Worm (Caenorhabditis elegans) whole organism, L4 larva: ENCODE measurements around the gene gmeb-3.

ENCODE experiments used
- F10B5.3 ChIP-seq: sonication (generic microtip); optimal IDR thresholded peaks from 2 replicates; lab custom pipeline; 2016; ENCODE audit warnings: mild to moderate bottlenecking, missing genetic modification characterization, missing compliant biosample characterization
- F37D6.2 ChIP-seq: sonication (generic microtip); optimal IDR thresholded peaks from 2 replicates; lab custom pipeline; 2016; ENCODE audit warnings: mild to moderate bottlenecking, missing genetic modification characterization, missing compliant biosample characterization
- Y48G9A.11 ChIP-seq: fragments of 200-800 bp; sonication (Bioruptor generic); IDR thresholded peaks from 2 replicates; pipeline ENCODE4 v1.3.6; 2022; ENCODE audit warnings: missing genetic modification reagents, missing genetic modification characterization, missing compliant biosample characterization
- Y75B8A.6 ChIP-seq: fragments of 200-800 bp; sonication (Bioruptor generic); IDR thresholded peaks from 2 replicates; pipeline ENCODE4 v1.3.6; 2022; ENCODE audit warnings: missing genetic modification reagents, missing genetic modification characterization, missing compliant biosample characterization
- attf-4 ChIP-seq: sonication (generic microtip); optimal IDR thresholded peaks from 3 replicates; lab custom pipeline; 2017; ENCODE audit warnings: missing biosample characterization, missing genetic modification characterization
- ceh-20 ChIP-seq: fragments of 200-800 bp; sonication (Bioruptor generic); IDR thresholded peaks from 2 replicates; pipeline ENCODE4 v1.3.6; 2022; ENCODE audit warnings: missing genetic modification reagents, missing genetic modification characterization, missing compliant biosample characterization
- ceh-28 ChIP-seq: fragments of 150-350 bp; optimal IDR thresholded peaks from 2 replicates; lab custom pipeline; 2014; ENCODE audit warnings: missing biosample characterization, missing genetic modification reagents, missing genetic modification characterization
- ceh-32 ChIP-seq: sonication (generic microtip); optimal IDR thresholded peaks from 2 replicates; lab custom pipeline; 2016; ENCODE audit warnings: mild to moderate bottlenecking, missing genetic modification characterization, missing compliant biosample characterization; ENCODE audit not compliant: poor library complexity
- ceh-62 ChIP-seq: sonication (generic microtip); optimal IDR thresholded peaks from 2 replicates; lab custom pipeline; 2017; ENCODE audit warnings: missing biosample characterization, missing genetic modification characterization
- ceh-82 ChIP-seq: sonication (generic microtip); optimal IDR thresholded peaks from 2 replicates; lab custom pipeline; 2017; ENCODE audit warnings: missing biosample characterization, missing genetic modification characterization
- ctbp-1 ChIP-seq: fragments of 200-800 bp; sonication (Bioruptor generic); IDR thresholded peaks from 2 replicates; pipeline ENCODE4 v1.3.6; 2022; ENCODE audit warnings: missing genetic modification reagents, missing genetic modification characterization, missing compliant biosample characterization
- daf-16 ChIP-seq, 3 experiments: sonication (generic microtip); optimal IDR thresholded peaks; 2 replicates each; lab custom pipeline; 2016 to 2017; ENCODE audit warnings: missing genetic modification characterization in 3 of 3, missing genetic modification reagents in 3 of 3, mild to moderate bottlenecking in 2 of 3, missing compliant biosample characterization in 2 of 3, missing biosample characterization in 1 of 3, moderate library complexity in 1 of 3
- dmd-6 ChIP-seq: fragments of 200-800 bp; sonication (Bioruptor generic); IDR thresholded peaks from 2 replicates; pipeline ENCODE4 v1.3.6; 2022; ENCODE audit warnings: missing genetic modification reagents, missing genetic modification characterization, missing compliant biosample characterization
- dve-1 ChIP-seq: sonication (generic microtip); optimal IDR thresholded peaks from 2 replicates; lab custom pipeline; 2017; ENCODE audit warnings: antibody characterized with exemption, mild to moderate bottlenecking, missing genetic modification characterization, missing compliant biosample characterization; ENCODE audit not compliant: insufficient read depth
- fkh-10 ChIP-seq: fragments of 150-350 bp; optimal IDR thresholded peaks from 2 replicates; lab custom pipeline; 2014; ENCODE audit warnings: missing biosample characterization, missing genetic modification reagents, missing genetic modification characterization
- hif-1 ChIP-seq, 2 experiments: sonication (generic microtip); optimal IDR thresholded peaks; 2 replicates each; lab custom pipeline; 2016 to 2017; ENCODE audit warnings: missing compliant biosample characterization in 2 of 2, missing genetic modification characterization in 2 of 2, missing genetic modification reagents in 2 of 2, missing genotype in 2 of 2, mild to moderate bottlenecking in 1 of 2
- hlh-30 ChIP-seq: sonication (generic microtip); optimal IDR thresholded peaks from 2 replicates; lab custom pipeline; 2017; ENCODE audit warnings: antibody characterized with exemption, mild to moderate bottlenecking, missing genetic modification characterization, missing compliant biosample characterization; ENCODE audit not compliant: insufficient read depth
- hmg-1.1 ChIP-seq: fragments of 200-800 bp; sonication (Bioruptor generic); IDR thresholded peaks from 2 replicates; pipeline ENCODE4 v1.3.6; 2022; ENCODE audit warnings: missing genetic modification reagents, missing genetic modification characterization, missing compliant biosample characterization
- lim-7 ChIP-seq: fragments of 200-800 bp; sonication (Bioruptor generic); IDR thresholded peaks from 2 replicates; pipeline ENCODE4 v1.3.6; 2022; ENCODE audit warnings: missing genetic modification characterization, missing compliant biosample characterization
- lin-38 ChIP-seq: fragments of 200-800 bp; sonication (Bioruptor generic); IDR thresholded peaks from 2 replicates; pipeline ENCODE4 v1.3.6; 2022; ENCODE audit warnings: missing genetic modification reagents, missing genetic modification characterization, missing compliant biosample characterization
- madf-5 ChIP-seq, 2 experiments: fragments of 200-800 bp; sonication (Bioruptor generic); IDR thresholded peaks; 2 replicates each; pipeline ENCODE4 v1.3.6; 2022; ENCODE audit warnings: missing compliant biosample characterization in 2 of 2, missing genetic modification characterization in 2 of 2
- madf-9 ChIP-seq: fragments of 200-800 bp; sonication (Bioruptor generic); conservative IDR thresholded peaks from 2 replicates; pipeline ENCODE4 v1.3.6; 2022; ENCODE audit warnings: missing genetic modification reagents, missing genetic modification characterization, missing compliant biosample characterization
- mdl-1 ChIP-seq, 2 experiments: fragments of 150-350 bp in 1 of 2; sonication (generic microtip) in 1 of 2; optimal IDR thresholded peaks; 2 replicates each; lab custom pipeline; 2014 to 2017; ENCODE audit warnings: missing biosample characterization in 2 of 2, missing genetic modification characterization in 2 of 2
- mdt-29 ChIP-seq: fragments of 200-800 bp; sonication (Bioruptor generic); IDR thresholded peaks from 2 replicates; pipeline ENCODE4 v1.3.6; 2022; ENCODE audit warnings: missing genetic modification reagents, missing genetic modification characterization, missing compliant biosample characterization
- mes-2 ChIP-seq: sonication (generic microtip); optimal IDR thresholded peaks from 2 replicates; lab custom pipeline; 2016; ENCODE audit warnings: missing genotype, mild to moderate bottlenecking, missing genetic modification characterization, missing compliant biosample characterization; ENCODE audit not compliant: poor library complexity, severe bottlenecking
- mxl-3 ChIP-seq: fragments of 200-800 bp; sonication (Bioruptor generic); optimal IDR thresholded peaks from 2 replicates; lab custom pipeline; 2018; ENCODE audit warnings: mild to moderate bottlenecking, missing genetic modification characterization, missing compliant biosample characterization
- nhr-111 ChIP-seq: fragments of 200-800 bp; sonication (Bioruptor generic); optimal IDR thresholded peaks from 2 replicates; lab custom pipeline; 2018; ENCODE audit warnings: mild to moderate bottlenecking, missing genetic modification characterization, missing compliant biosample characterization
- nhr-237 ChIP-seq: sonication (generic microtip); optimal IDR thresholded peaks from 2 replicates; lab custom pipeline; 2017; ENCODE audit warnings: missing biosample characterization, missing genetic modification characterization
- nhr-25 ChIP-seq: sonication (generic microtip); optimal IDR thresholded peaks from 2 replicates; lab custom pipeline; 2017; ENCODE audit warnings: missing genetic modification characterization, mild to moderate bottlenecking, missing compliant biosample characterization, antibody characterized with exemption, moderate library complexity, borderline replicate concordance; ENCODE audit not compliant: insufficient read depth
- nhr-28 ChIP-seq: fragments of 150-350 bp; optimal IDR thresholded peaks from 2 replicates; lab custom pipeline; 2014; ENCODE audit warnings: missing biosample characterization, missing genetic modification characterization
- nhr-48 ChIP-seq: sonication (generic microtip); optimal IDR thresholded peaks from 2 replicates; lab custom pipeline; 2016; ENCODE audit warnings: mild to moderate bottlenecking, missing genetic modification characterization, missing compliant biosample characterization
- nhr-76 ChIP-seq: fragments of 150-350 bp; optimal IDR thresholded peaks from 2 replicates; lab custom pipeline; 2014; ENCODE audit warnings: missing biosample characterization, missing genetic modification characterization
- pha-4 ChIP-seq, 2 experiments: fragments of 150-350 bp in 1 of 2; fragments of 200-800 bp in 1 of 2; sonication (Bioruptor generic) in 1 of 2; IDR thresholded peaks in 1 of 2; optimal IDR thresholded peaks in 1 of 2; 2 replicates each; pipeline versions ENCODE4 v1.3.6 to Lab custom; 2014 to 2022; ENCODE audit warnings: missing genetic modification characterization in 2 of 2, missing genetic modification reagents in 2 of 2, missing biosample characterization in 1 of 2, missing compliant biosample characterization in 1 of 2
- saeg-2 ChIP-seq: fragments of 200-800 bp; sonication (Bioruptor generic); IDR thresholded peaks from 2 replicates; pipeline ENCODE4 v1.3.6; 2022; ENCODE audit warnings: missing genetic modification reagents, missing genetic modification characterization, missing compliant biosample characterization
- sdz-12 ChIP-seq: fragments of 200-800 bp; sonication (Bioruptor generic); optimal IDR thresholded peaks from 2 replicates; lab custom pipeline; 2018; ENCODE audit warnings: mild to moderate bottlenecking, missing genetic modification characterization, missing compliant biosample characterization
- set-16 ChIP-seq: fragments of 200-800 bp; sonication (Bioruptor generic); IDR thresholded peaks from 2 replicates; pipeline ENCODE4 v1.3.6; 2022; ENCODE audit warnings: missing genetic modification reagents, missing genetic modification characterization, missing compliant biosample characterization
- snpc-1.2 ChIP-seq: fragments of 200-800 bp; sonication (Bioruptor generic); IDR thresholded peaks from 2 replicates; pipeline ENCODE4 v1.3.6; 2022; ENCODE audit warnings: missing genetic modification reagents, missing genetic modification characterization, missing compliant biosample characterization
- snpc-4 ChIP-seq: fragments of 150-350 bp; optimal IDR thresholded peaks from 2 replicates; lab custom pipeline; 2014; ENCODE audit warnings: missing biosample characterization, missing genetic modification characterization
- spr-3 ChIP-seq: fragments of 200-800 bp; sonication (Bioruptor generic); optimal IDR thresholded peaks from 2 replicates; lab custom pipeline; 2018; ENCODE audit warnings: mild to moderate bottlenecking, missing genetic modification characterization, missing compliant biosample characterization
- unc-62 ChIP-seq, 3 experiments: fragments of 150-350 bp in 1 of 3; sonication (generic microtip); optimal IDR thresholded peaks in 2 of 3; peaks in 1 of 3; 1 replicate in 1 of 3; 2 replicates in 2 of 3; lab custom pipeline; 2014 to 2017; ENCODE audit warnings: missing biosample characterization in 3 of 3, missing genetic modification characterization in 3 of 3, missing genetic modification reagents in 3 of 3, missing genotype in 1 of 3
- zag-1 ChIP-seq: fragments of 150-350 bp; optimal IDR thresholded peaks from 2 replicates; lab custom pipeline; 2014; ENCODE audit warnings: missing biosample characterization, missing genetic modification characterization
- zip-11 ChIP-seq: fragments of 200-800 bp; sonication (Bioruptor generic); IDR thresholded peaks from 2 replicates; pipeline ENCODE4 v1.3.6; 2022; ENCODE audit warnings: missing genetic modification characterization, missing compliant biosample characterization
- ztf-11 ChIP-seq: fragments of 150-350 bp; optimal IDR thresholded peaks from 2 replicates; lab custom pipeline; 2014; ENCODE audit warnings: missing biosample characterization, missing genetic modification characterization

Gene gmeb-3

DNA sequence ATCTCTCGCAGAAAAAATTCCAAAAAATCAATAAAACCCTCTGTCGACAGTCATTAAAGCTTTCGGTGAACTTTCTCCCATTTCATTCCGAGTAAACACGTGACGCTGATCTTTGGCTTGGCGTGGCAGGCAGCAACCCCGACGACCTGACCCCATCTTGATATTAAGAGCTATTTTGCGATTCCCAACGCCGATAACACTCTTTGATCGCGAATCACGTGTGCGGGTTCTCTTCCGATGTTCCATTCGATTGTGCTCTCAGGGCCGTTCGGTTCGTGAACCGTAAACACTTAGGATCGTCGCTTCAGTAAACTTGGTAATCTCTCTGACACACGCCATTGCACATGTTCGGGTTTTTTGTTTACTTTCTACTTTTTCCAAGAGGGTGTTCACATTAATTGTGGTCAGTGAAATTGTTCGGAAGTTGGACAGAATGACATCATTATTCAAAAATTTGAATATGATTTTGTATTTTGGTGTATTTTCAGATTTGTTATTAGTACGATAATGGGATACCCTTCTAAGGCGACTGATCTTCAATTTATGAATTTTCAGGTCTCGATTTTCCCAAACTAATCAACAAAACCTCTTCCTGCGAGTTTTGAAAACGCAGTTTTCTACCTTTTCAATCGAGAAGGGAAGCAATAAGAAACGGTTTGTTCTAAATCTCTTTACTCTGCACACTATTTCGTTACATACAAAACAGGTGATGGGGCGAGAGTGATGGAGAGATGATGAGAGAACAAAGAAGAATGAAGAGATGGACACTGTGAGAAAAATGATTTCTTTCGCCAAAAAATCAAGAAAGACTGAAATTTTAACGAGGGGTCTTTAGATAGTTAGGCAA lies 29.1 kb downstream of the gmeb-3 start (continued):
- peak; percentile 23 for TF ChIP-seq nhr-28 (tag; lab: Kevin White, UChicago)
- TF ChIP-seq Y75B8A.6 (GFP tag; lab: Robert Waterston, UW) = no peak
- TF ChIP-seq daf-16 (GFP tag; optimal IDR thresholded peaks at IDR 0.05; lab: Kevin White, UChicago) = peak in 1 of 2 experiments; percentile 47
- peak; percentile 36 for TF ChIP-seq daf-16 (tag; optimal IDR thresholded peaks at IDR 0.05; lab: Kevin White, UChicago)
- peak; percentile 37; the same call in 1 of the 2 replicates for TF ChIP-seq pha-4 (GFP tag; IDR thresholded peaks at IDR 0.05; lab: Robert Waterston, UW)
- no peak for TF ChIP-seq pha-4 (tag; optimal IDR thresholded peaks at IDR 0.05; lab: Kevin White, UChicago)
- TF ChIP-seq snpc-1.2 (GFP tag; lab: Robert Waterston, UW) = no peak
- no peak for TF ChIP-seq ceh-20 (GFP tag; lab: Robert Waterston, UW)
- no peak for TF ChIP-seq ceh-82
- TF ChIP-seq lim-7 (GFP tag; lab: Robert Waterston, UW) = peak; percentile 65
- TF ChIP-seq ztf-11 = no peak
- no peak for TF ChIP-seq ceh-32 (tag; lab: Kevin White, UChicago)
- no peak for TF ChIP-seq sdz-12
- no peak for TF ChIP-seq F10B5.3 (tag; lab: Kevin White, UChicago)
- TF ChIP-seq mxl-3 = peak; percentile 37
- peak; percentile 24 for TF ChIP-seq nhr-48 (tag; lab: Kevin White, UChicago)
- no peak for TF ChIP-seq ceh-62 (tag; lab: Kevin White, UChicago)
- TF ChIP-seq madf-9 (GFP tag; lab: Robert Waterston, UW) = 0 out of 2 replicates have a peak, but pooled peaks have one; percentile 7
- no peak; the same call in 1 of the 2 replicates for TF ChIP-seq lin-38 (GFP tag; lab: Robert Waterston, UW)
- TF ChIP-seq mdt-29 = no peak; the same call in 1 of the 2 replicates
- TF ChIP-seq madf-5 (GFP tag; IDR thresholded peaks at IDR 0.05; lab: Robert Waterston, UW) = no peak
- TF ChIP-seq zip-11 (GFP tag; lab: Robert Waterston, UW) = no peak
- peak; percentile 38; the same call in 1 of the 2 replicates for TF ChIP-seq dmd-6 (GFP tag; lab: Robert Waterston, UW)
- TF ChIP-seq Y48G9A.11 (GFP tag; lab: Robert Waterston, UW) = no peak
- peak; percentile 85 for TF ChIP-seq hlh-30 (tag; lab: Kevin White, UChicago)
- TF ChIP-seq ceh-28 (tag; lab: Kevin White, UChicago) = no peak
- TF ChIP-seq zag-1 (tag; lab: Kevin White, UChicago) = no peak

ce11 chrIII:3798416-3798815 lies 30.1 kb downstream of the gmeb-3 start:
- TF ChIP-seq nhr-111 (GFP tag; lab: Kevin White, UChicago) = no peak
- 0 out of 2 replicates have a peak, but pooled peaks have one; percentile 5 for TF ChIP-seq hmg-1.1 (GFP tag; lab: Robert Waterston, UW)
- TF ChIP-seq mdt-29 = 0 out of 2 replicates have a peak, but pooled peaks have one; percentile 7
- TF ChIP-seq dve-1 = no peak
- TF ChIP-seq mxl-3 = peak; percentile 20

ce11 chrIII:3799213-3799612 lies 30.9 kb downstream of the gmeb-3 start:
- no peak for TF ChIP-seq nhr-76 (tag; lab: Kevin White, UChicago)
- no peak for TF ChIP-seq ctbp-1 (GFP tag; lab: Robert Waterston, UW)
- TF ChIP-seq attf-4 (tag; lab: Kevin White, UChicago) = no peak
- no peak for TF ChIP-seq set-16 (GFP tag; lab: Robert Waterston, UW)
- TF ChIP-seq mdl-1 (tag; optimal IDR thresholded peaks at IDR 0.05; lab: Kevin White, UChicago) = peak in 1 of 2 experiments; percentile 69
- TF ChIP-seq fkh-10 (GFP tag; lab: Kevin White, UChicago) = no peak
- TF ChIP-seq saeg-2 = no peak
- TF ChIP-seq F37D6.2 (tag; lab: Kevin White, UChicago) = no peak
- TF ChIP-seq daf-16 (GFP tag; optimal IDR thresholded peaks at IDR 0.05; lab: Kevin White, UChicago) = no peak
- peak; percentile 67 for TF ChIP-seq daf-16 (tag; optimal IDR thresholded peaks at IDR 0.05; lab: Kevin White, UChicago)
- no peak for TF ChIP-seq snpc-4
- no peak for TF ChIP-seq nhr-237 (tag; lab: Kevin White, UChicago)
- TF ChIP-seq unc-62 (GFP tag; optimal IDR thresholded peaks at IDR 0.05 in 1 of 2; lab: Kevin White, UChicago) = peak in 1 of 2 experiments; percentile 94
- no peak for TF ChIP-seq unc-62 (tag; optimal IDR thresholded peaks at IDR 0.05; lab: Kevin White, UChicago)
- TF ChIP-seq mxl-3 = peak; percentile 79
- TF ChIP-seq hif-1 (tag; optimal IDR thresholded peaks at IDR 0.05; lab: Kevin White, UChicago) = no peak
- peak; percentile 25 for TF ChIP-seq mes-2 (tag; lab: Kevin White, UChicago)
- TF ChIP-seq snpc-1.2 (GFP tag; lab: Robert Waterston, UW) = no peak
- no peak for TF ChIP-seq nhr-25 (tag; lab: Kevin White, UChicago)
- TF ChIP-seq hmg-1.1 (GFP tag; lab: Robert Waterston, UW) = peak; percentile 36
- no peak for TF ChIP-seq spr-3 (GFP tag; lab: Kevin White, UChicago)
